Worm (Caenorhabditis elegans) whole organism, L3 larva: Measurements from ENCODE around the gene C10A4.9.
A peak's percentile ranks its signal among the peaks of the same experiment; 100 is the strongest.

ENCODE experiments used
- R02D3.7 ChIP-seq: fragments of 150-350 bp; optimal IDR thresholded peaks from 2 replicates; lab custom pipeline; 2014; ENCODE audit warnings: missing biosample characterization, missing genetic modification characterization
- ZK546.5 ChIP-seq: sonication (generic microtip); optimal IDR thresholded peaks from 2 replicates; lab custom pipeline; 2017; ENCODE audit warnings: missing biosample characterization, missing genetic modification characterization
- ama-1 ChIP-seq: fragments of 150-350 bp; optimal IDR thresholded peaks from 2 replicates; lab custom pipeline; 2018
- ceh-16 ChIP-seq: sonication (generic microtip); optimal IDR thresholded peaks from 2 replicates; lab custom pipeline; 2017; ENCODE audit warnings: missing biosample characterization, missing genetic modification characterization
- ceh-28 ChIP-seq: fragments of 150-350 bp; optimal IDR thresholded peaks from 2 replicates; lab custom pipeline; 2014; ENCODE audit warnings: missing biosample characterization, missing genetic modification reagents, missing genetic modification characterization
- ceh-9 ChIP-seq: sonication (generic microtip); optimal IDR thresholded peaks from 2 replicates; lab custom pipeline; 2018; ENCODE audit warnings: missing biosample characterization, missing genetic modification characterization
- egl-5 ChIP-seq: fragments of 150-350 bp; optimal IDR thresholded peaks from 2 replicates; lab custom pipeline; 2017; ENCODE audit warnings: missing biosample characterization, missing genetic modification reagents, missing genetic modification characterization, inconsistent platforms
- elt-1 ChIP-seq: fragments of 150-350 bp; optimal IDR thresholded peaks from 2 replicates; lab custom pipeline; 2014; ENCODE audit warnings: missing biosample characterization, missing genetic modification characterization
- elt-2 ChIP-seq: sonication (generic microtip); optimal IDR thresholded peaks from 2 replicates; lab custom pipeline; 2016; ENCODE audit warnings: missing genetic modification reagents, mild to moderate bottlenecking, missing genetic modification characterization, missing compliant biosample characterization
- elt-3 ChIP-seq, 3 experiments: fragments of 150-350 bp in 1 of 3; sonication (generic microtip) in 2 of 3; optimal IDR thresholded peaks; 2 replicates in 2 of 3; 4 replicates in 1 of 3; lab custom pipeline; 2014 to 2017; ENCODE audit warnings: missing biosample characterization in 3 of 3, missing genetic modification characterization in 3 of 3
- eor-1 ChIP-seq, 2 experiments: fragments of 150-350 bp; optimal IDR thresholded peaks; 2 replicates each; lab custom pipeline; 2014 to 2018; ENCODE audit warnings: missing biosample characterization in 2 of 2, missing genetic modification characterization in 2 of 2
- fkh-10 ChIP-seq: sonication (generic microtip); optimal IDR thresholded peaks from 2 replicates; lab custom pipeline; 2017; ENCODE audit warnings: missing biosample characterization, missing genetic modification reagents, missing genetic modification characterization
- fos-1 ChIP-seq: fragments of 150-350 bp; optimal IDR thresholded peaks from 2 replicates; lab custom pipeline; 2014; ENCODE audit warnings: missing biosample characterization, missing genetic modification characterization
- lin-15B ChIP-seq: fragments of 150-350 bp; optimal IDR thresholded peaks from 2 replicates; lab custom pipeline; 2014; ENCODE audit warnings: missing biosample characterization, missing genetic modification characterization
- lin-39 ChIP-seq: fragments of 150-350 bp; optimal IDR thresholded peaks from 2 replicates; lab custom pipeline; 2018; ENCODE audit warnings: missing biosample characterization, missing genetic modification reagents, missing genetic modification characterization
- lsy-12 ChIP-seq: sonication (generic microtip); optimal IDR thresholded peaks from 2 replicates; lab custom pipeline; 2016; ENCODE audit warnings: mild to moderate bottlenecking, missing genetic modification characterization, missing compliant biosample characterization
- mdl-1 ChIP-seq: fragments of 150-350 bp; optimal IDR thresholded peaks from 2 replicates; lab custom pipeline; 2014; ENCODE audit warnings: missing biosample characterization, missing genetic modification characterization
- mml-1 ChIP-seq: fragments of 150-350 bp; sonication (generic microtip); optimal IDR thresholded peaks from 3 replicates; lab custom pipeline; 2014; ENCODE audit warnings: missing biosample characterization, missing genetic modification characterization
- nfya-1 ChIP-seq: sonication (generic microtip); optimal IDR thresholded peaks from 2 replicates; lab custom pipeline; 2017; ENCODE audit warnings: missing genetic modification characterization, mild to moderate bottlenecking, missing compliant biosample characterization, antibody characterized with exemption, moderate library complexity; ENCODE audit not compliant: insufficient read depth
- nhr-11 ChIP-seq: fragments of 150-350 bp; optimal IDR thresholded peaks from 2 replicates; lab custom pipeline; 2014; ENCODE audit warnings: missing biosample characterization, missing genetic modification characterization
- nhr-237 ChIP-seq: fragments of 150-350 bp; optimal IDR thresholded peaks from 2 replicates; lab custom pipeline; 2014; ENCODE audit warnings: missing biosample characterization, missing genetic modification characterization
- nhr-25 ChIP-seq: sonication (generic microtip); optimal IDR thresholded peaks from 2 replicates; lab custom pipeline; 2017; ENCODE audit warnings: missing biosample characterization, missing genetic modification characterization
- nhr-43 ChIP-seq: sonication (generic microtip); optimal IDR thresholded peaks from 2 replicates; lab custom pipeline; 2016; ENCODE audit warnings: mild to moderate bottlenecking, missing genetic modification characterization, missing compliant biosample characterization; ENCODE audit not compliant: poor library complexity, severe bottlenecking
- nhr-67 ChIP-seq: fragments of 150-350 bp; optimal IDR thresholded peaks from 2 replicates; lab custom pipeline; 2014; ENCODE audit warnings: missing biosample characterization, missing genetic modification characterization
- nhr-76 ChIP-seq: fragments of 150-350 bp; sonication (generic microtip); optimal IDR thresholded peaks from 5 replicates; lab custom pipeline; 2014; ENCODE audit warnings: missing biosample characterization, missing genetic modification characterization
- pha-4 ChIP-seq: fragments of 150-350 bp; optimal IDR thresholded peaks from 2 replicates; lab custom pipeline; 2014; ENCODE audit warnings: missing biosample characterization, missing genetic modification reagents, missing genetic modification characterization
- pqm-1 ChIP-seq: fragments of 150-350 bp; optimal IDR thresholded peaks from 2 replicates; lab custom pipeline; 2017; ENCODE audit warnings: missing biosample characterization, missing genetic modification characterization, inconsistent platforms
- sea-2 ChIP-seq: fragments of 150-350 bp; sonication (generic microtip); optimal IDR thresholded peaks from 4 replicates; lab custom pipeline; 2014; ENCODE audit warnings: missing biosample characterization, missing genetic modification reagents, missing genetic modification characterization
- snpc-4 ChIP-seq: fragments of 150-350 bp; optimal IDR thresholded peaks from 2 replicates; lab custom pipeline; 2014; ENCODE audit warnings: missing biosample characterization, missing genetic modification characterization
- tbx-2 ChIP-seq: sonication (generic microtip); optimal IDR thresholded peaks from 2 replicates; lab custom pipeline; 2016; ENCODE audit warnings: mild to moderate bottlenecking, missing genetic modification characterization, missing compliant biosample characterization
- unc-39 ChIP-seq: sonication (generic microtip); optimal IDR thresholded peaks from 4 replicates; lab custom pipeline; 2017; ENCODE audit warnings: missing biosample characterization, missing genetic modification characterization
- zag-1 ChIP-seq: fragments of 150-350 bp; optimal IDR thresholded peaks from 2 replicates; lab custom pipeline; 2014; ENCODE audit warnings: missing biosample characterization, missing genetic modification characterization

C10A4.9 gene

ce11 chrX:7440102-7440501 is 19.4 kb downstream of the C10A4.9 start:
- peak; percentile 81 for TF ChIP-seq pqm-1 (tag; lab: Kevin White, UChicago)
- no peak for TF ChIP-seq elt-1 (tag; lab: Kevin White, UChicago)
- TF ChIP-seq elt-2 (tag; lab: Kevin White, UChicago): peak; percentile 34
- no peak for TF ChIP-seq zag-1 (tag; lab: Kevin White, UChicago)

DNA sequence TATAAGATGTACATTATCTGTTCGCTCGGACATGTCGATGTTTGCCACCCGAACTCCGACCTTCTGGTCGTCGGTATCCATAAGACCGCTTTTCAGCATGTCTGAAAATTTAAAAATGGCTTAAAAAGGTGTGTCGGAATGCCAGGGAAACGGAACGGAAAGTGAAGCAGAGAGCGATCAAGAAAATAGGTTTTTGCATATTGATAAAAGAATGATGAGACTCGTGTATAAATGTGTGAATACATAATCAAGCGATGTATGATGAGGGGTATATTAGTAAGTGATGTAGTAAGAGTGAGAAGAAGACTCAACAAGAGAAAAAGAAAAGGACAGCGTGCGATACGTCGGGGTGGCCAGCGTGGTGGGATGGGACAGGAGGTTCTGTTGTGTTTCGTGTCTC is 21.8 kb downstream of the C10A4.9 start, which contains the start of gene acl-12:
acl-12 (minus strand) TSS at position 101 of the 400 bp plus-strand sequence.
- TF ChIP-seq nfya-1 (tag; lab: Kevin White, UChicago): peak; percentile 29
- TF ChIP-seq egl-5: no peak

DNA sequence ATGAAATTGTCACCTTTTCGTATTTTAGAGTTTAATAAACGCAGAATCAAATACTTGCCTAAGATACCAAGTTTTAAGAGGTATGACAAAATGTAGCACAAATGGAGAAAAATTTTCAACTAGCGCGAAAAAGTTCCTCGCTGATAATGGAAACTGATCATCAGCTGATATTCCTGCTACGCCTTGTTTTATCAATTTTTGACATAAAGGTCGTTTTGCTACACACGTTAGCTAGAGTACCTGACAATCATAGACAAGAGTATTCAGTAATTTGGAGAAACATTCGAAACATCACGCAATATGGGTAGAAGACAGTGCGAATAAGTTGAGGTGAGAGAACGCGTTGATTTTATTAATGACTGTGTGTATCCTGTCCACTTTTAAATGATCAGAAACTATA is 25.1 kb downstream of the C10A4.9 start:
- TF ChIP-seq fos-1 (no peak), pqm-1 (tag; lab: Kevin White, UChicago) (peak; percentile 65), elt-2 (tag; lab: Kevin White, UChicago) (peak; percentile 66)

- TF ChIP-seq mml-1 (tag; lab: Kevin White, UChicago) (peak; percentile 91), nhr-237 (no peak), nfya-1 (tag; lab: Kevin White, UChicago) (peak; percentile 10)
- TF ChIP-seq, all 47 proteins: peak for 2
These were observed 25.8 kb downstream of the C10A4.9 start for ce11 chrX:7446485-7446884.

- TF ChIP-seq ama-1 (no peak), zag-1 (tag; lab: Kevin White, UChicago) (no peak), elt-3 (tag; optimal IDR thresholded peaks at IDR 0.05; lab: Kevin White, UChicago) (no peak), elt-1 (tag; lab: Kevin White, UChicago) (no peak), pha-4 (tag; lab: Kevin White, UChicago) (no peak), ZK546.5 (tag; lab: Kevin White, UChicago) (no peak), ceh-28 (tag; lab: Kevin White, UChicago) (no peak), tbx-2 (tag; lab: Kevin White, UChicago) (no peak), nhr-67 (tag; lab: Kevin White, UChicago) (no peak)
- TF ChIP-seq, all 47 proteins: peak for 0
These were observed 26.7 kb downstream of the C10A4.9 start for ce11 chrX:7447340-7447739.

DNA sequence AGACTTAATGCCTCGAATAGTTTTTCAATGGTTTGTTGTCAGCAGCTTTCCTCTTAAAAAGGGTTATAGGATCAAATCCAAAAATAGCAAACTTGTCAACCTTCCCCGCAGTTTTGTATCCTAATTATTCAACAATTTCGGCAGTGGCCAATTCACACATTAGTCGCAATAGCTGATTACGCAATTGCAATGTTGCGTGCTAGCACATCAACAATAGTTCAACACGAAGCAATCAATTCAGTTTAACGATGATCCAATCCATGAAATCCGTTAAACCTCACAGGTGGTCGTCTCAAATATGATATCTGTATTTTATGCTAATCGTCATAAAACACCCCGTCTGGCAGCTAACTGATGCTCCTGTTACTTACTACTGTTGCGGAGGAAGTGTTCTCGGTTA is 31.9 kb downstream of the C10A4.9 start:
- TF ChIP-seq lin-15B (tag; lab: Kevin White, UChicago): no peak
- TF ChIP-seq lin-39 (tag; lab: Kevin White, UChicago): no peak
- no peak for TF ChIP-seq ceh-16 (tag; lab: Kevin White, UChicago)
- no peak for TF ChIP-seq nhr-11 (tag; lab: Kevin White, UChicago)
- no peak for TF ChIP-seq nhr-43
- TF ChIP-seq fos-1: no peak

- TF ChIP-seq sea-2 (no peak), mml-1 (tag; lab: Kevin White, UChicago) (no peak), eor-1 (tag; optimal IDR thresholded peaks at IDR 0.05; lab: Kevin White, UChicago) (no peak), lin-39 (tag; lab: Kevin White, UChicago) (no peak), zag-1 (tag; lab: Kevin White, UChicago) (no peak)
These were observed 35.3 kb downstream of the C10A4.9 start for ce11 chrX:7455960-7456359.

- TF ChIP-seq sea-2 (no peak), nfya-1 (tag; lab: Kevin White, UChicago) (peak; percentile 50), fkh-10 (GFP tag; lab: Kevin White, UChicago) (peak; percentile 22), nhr-76 (tag; lab: Kevin White, UChicago) (no peak), ceh-28 (tag; lab: Kevin White, UChicago) (no peak), nhr-25 (tag; lab: Kevin White, UChicago) (no peak), lsy-12 (no peak), mdl-1 (tag; lab: Kevin White, UChicago) (no peak), unc-39 (tag; lab: Kevin White, UChicago) (no peak), lin-15B (tag; lab: Kevin White, UChicago) (no peak), R02D3.7 (tag; lab: Kevin White, UChicago) (no peak), ceh-9 (no peak), nhr-237 (no peak), snpc-4 (no peak)
These were observed 36.5 kb downstream of the C10A4.9 start for ce11 chrX:7457154-7457674.
